Fruit fly (Drosophila melanogaster): ENCODE results near the gene SclB.

dm6 chr2L:16861126-16861525 is 23.4 kb downstream of the SclB start, which contains the start of gene CG6012:
- TF ChIP-seq pan (optimal IDR thresholded peaks at IDR 0.05) (no peak), Dll (optimal IDR thresholded peaks at IDR 0.05) (no peak), psq (optimal IDR thresholded peaks at IDR 0.05) (no peak), EcR (GFP tag; optimal IDR thresholded peaks at IDR 0.05) (no peak)

Measured in whole organism.